Fruit fly (Drosophila melanogaster) whole organism, wandering third instar larva: ENCODE data around the gene Ac76E.

Experiments
- CG9705 ChIP-seq: fragments of 200-800 bp; sonication (Bioruptor generic); optimal IDR thresholded peaks from 2 replicates; lab custom pipeline; 2018; ENCODE audit warnings: missing biosample characterization, mild to moderate bottlenecking, missing genetic modification characterization
- CrebA ChIP-seq: fragments of 200-800 bp; sonication (Bioruptor generic); optimal IDR thresholded peaks from 2 replicates; lab custom pipeline; 2016; ENCODE audit warnings: missing biosample characterization, mild to moderate bottlenecking, missing genetic modification characterization, borderline replicate concordance
- Dfd ChIP-seq: fragments of >200 bp; optimal IDR thresholded peaks from 2 replicates; lab custom pipeline; 2017; ENCODE audit warnings: missing biosample characterization, missing genetic modification characterization
- Hnf4 ChIP-seq: fragments of 200-800 bp; sonication (Bioruptor generic); optimal IDR thresholded peaks from 2 replicates; lab custom pipeline; 2016; ENCODE audit warnings: missing biosample characterization, mild to moderate bottlenecking, missing genetic modification characterization
- Hr78 ChIP-seq: fragments of >200 bp; optimal IDR thresholded peaks from 2 replicates; lab custom pipeline; 2017; ENCODE audit warnings: missing biosample characterization, missing genetic modification characterization
- OdsH ChIP-seq: fragments of 200-800 bp; sonication (Bioruptor generic); optimal IDR thresholded peaks from 2 replicates; lab custom pipeline; 2016; ENCODE audit warnings: missing biosample characterization, mild to moderate bottlenecking, missing genetic modification characterization
- Vsx2 ChIP-seq: fragments of 200-300, 225-300 bp; sonication (Bioruptor generic); optimal IDR thresholded peaks from 2 replicates; lab custom pipeline; 2018; ENCODE audit warnings: missing biosample characterization, missing genetic modification characterization; ENCODE audit not compliant: partially characterized antibody
- dl ChIP-seq, 2 experiments: fragments of 175-275, 200-275 bp in 1 of 2; fragments of 200-275 bp in 1 of 2; sonication (Bioruptor generic); optimal IDR thresholded peaks; lab custom pipeline; 2018; ENCODE audit warnings: mild to moderate bottlenecking in 2 of 2, missing biosample characterization in 2 of 2, missing genetic modification characterization in 2 of 2, moderate library complexity in 2 of 2; ENCODE audit not compliant: partially characterized antibody in 2 of 2, insufficient read depth in 1 of 2
- dsf ChIP-seq: sonication (Bioruptor generic); optimal IDR thresholded peaks from 2 replicates; lab custom pipeline; 2016; ENCODE audit warnings: missing biosample characterization, missing genetic modification characterization, borderline replicate concordance
- h ChIP-seq: fragments of 200-800 bp; sonication (Bioruptor generic); optimal IDR thresholded peaks from 3 replicates; lab custom pipeline; 2016; ENCODE audit warnings: missing biosample characterization, mild to moderate bottlenecking, missing genetic modification characterization
- lola ChIP-seq: fragments of >200 bp; optimal IDR thresholded peaks from 2 replicates; lab custom pipeline; 2017; ENCODE audit warnings: missing biosample characterization, missing genetic modification characterization
- pan ChIP-seq: fragments of >200 bp; optimal IDR thresholded peaks from 2 replicates; lab custom pipeline; 2017
- psq ChIP-seq: fragments of 200-800 bp; sonication (Bioruptor generic); optimal IDR thresholded peaks from 3 replicates; lab custom pipeline; 2017; ENCODE audit warnings: missing biosample characterization, mild to moderate bottlenecking, missing genetic modification characterization, moderate library complexity

- TF ChIP-seq psq (GFP tag; lab: Kevin White, UChicago) (no peak), lola (GFP tag; lab: Kevin White, UChicago) (no peak), pan (lab: Kevin White, UChicago) (no peak), CrebA (GFP tag; lab: Kevin White, UChicago) (no peak), dl (GFP tag; optimal IDR thresholded peaks at IDR 0.05; lab: Kevin White, UChicago; ENCODE audit: insufficient read depth in 1 of 2, partially characterized antibody in 2 of 2) (no peak), OdsH (GFP tag; lab: Kevin White, UChicago) (no peak), Hr78 (GFP tag; lab: Kevin White, UChicago) (no peak), Dfd (GFP tag; lab: Kevin White, UChicago) (no peak), h (GFP tag; lab: Kevin White, UChicago) (no peak), CG9705 (GFP tag; lab: Kevin White, UChicago) (no peak), Hnf4 (no peak), Vsx2 (no peak), dsf (no peak)
Observed at dm6 chr3L:19952690-19953089, 13.6 kb downstream of the Ac76E start, which contains the start of gene CG33710.
